Fruit fly (Drosophila melanogaster) whole organism, prepupa: ENCODE results near the gene CG10232.
A peak's percentile ranks its signal among the peaks of the same experiment; 100 is the strongest.

Experiments used
- Blimp-1 ChIP-seq: fragments of 200-800 bp; sonication (Bioruptor generic); optimal IDR thresholded peaks from 3 replicates; lab custom pipeline; 2017; ENCODE audit warnings: missing biosample characterization, missing genetic modification characterization, mild to moderate bottlenecking, moderate library complexity, missing genetic modification reagents
- CG10631 ChIP-seq: fragments of 200-800 bp; sonication (Bioruptor generic); optimal IDR thresholded peaks from 2 replicates; lab custom pipeline; 2016; ENCODE audit warnings: missing biosample characterization, missing genetic modification characterization
- CG10669 ChIP-seq: fragments of 200-800 bp; sonication (Bioruptor generic); optimal IDR thresholded peaks from 3 replicates; lab custom pipeline; 2018; ENCODE audit warnings: missing biosample characterization, mild to moderate bottlenecking, missing genetic modification characterization, moderate library complexity
- CG11294 ChIP-seq: fragments of 200-800 bp; sonication (Bioruptor generic); IDR thresholded peaks from 2 replicates; pipeline ENCODE4 v1.3.6; 2022; ENCODE audit warnings: missing biosample characterization, missing genetic modification characterization
- CG11762 ChIP-seq: fragments of 200-800 bp; sonication (Bioruptor generic); optimal IDR thresholded peaks from 3 replicates; lab custom pipeline; 2016; ENCODE audit warnings: missing biosample characterization, missing genetic modification characterization; ENCODE audit not compliant: insufficient read depth
- CG15336 ChIP-seq: fragments of 200-800 bp; sonication (Bioruptor generic); IDR thresholded peaks from 2 replicates; pipeline ENCODE4 v1.3.6; 2022; ENCODE audit warnings: missing biosample characterization, missing genetic modification characterization
- CG1621 ChIP-seq: fragments of 200-800 bp; sonication (Bioruptor generic); optimal IDR thresholded peaks from 3 replicates; lab custom pipeline; 2018; ENCODE audit warnings: missing biosample characterization, mild to moderate bottlenecking, missing genetic modification characterization
- CG31627 ChIP-seq: fragments of 200-800 bp; sonication (Bioruptor generic); optimal IDR thresholded peaks from 3 replicates; lab custom pipeline; 2016; ENCODE audit warnings: missing biosample characterization, missing genetic modification characterization
- CG34406 ChIP-seq: fragments of 200-800 bp; sonication (Bioruptor generic); optimal IDR thresholded peaks from 3 replicates; lab custom pipeline; 2016; ENCODE audit warnings: missing biosample characterization, missing genetic modification characterization
- CG4318 ChIP-seq: fragments of 200-800 bp; sonication (Bioruptor generic); optimal IDR thresholded peaks from 3 replicates; lab custom pipeline; 2017; ENCODE audit warnings: missing biosample characterization, mild to moderate bottlenecking, missing genetic modification characterization
- CG6792 ChIP-seq: fragments of 200-800 bp; sonication (Bioruptor generic); optimal IDR thresholded peaks from 3 replicates; lab custom pipeline; 2016; ENCODE audit warnings: missing biosample characterization, missing genetic modification characterization
- CG6808 ChIP-seq: fragments of 200-800 bp; sonication (Bioruptor generic); optimal IDR thresholded peaks from 3 replicates; lab custom pipeline; 2017; ENCODE audit warnings: missing biosample characterization, missing genetic modification characterization, mild to moderate bottlenecking, moderate library complexity, missing genetic modification reagents
- CG6854 ChIP-seq: fragments of 200-800 bp; sonication (Bioruptor generic); optimal IDR thresholded peaks from 2 replicates; lab custom pipeline; 2017; ENCODE audit warnings: missing biosample characterization, mild to moderate bottlenecking, missing genetic modification characterization
- CG7368 ChIP-seq: fragments of 200-800 bp; sonication (Bioruptor generic); optimal IDR thresholded peaks from 3 replicates; lab custom pipeline; 2016; ENCODE audit warnings: missing biosample characterization, missing genetic modification characterization
- CG8119 ChIP-seq: fragments of 200-800 bp; sonication (Bioruptor generic); IDR thresholded peaks from 3 replicates; pipeline ENCODE4 v1.3.6; 2022; ENCODE audit warnings: missing biosample characterization, missing genetic modification characterization
- CG8319 ChIP-seq: fragments of 200-800 bp; sonication (Bioruptor generic); optimal IDR thresholded peaks from 3 replicates; lab custom pipeline; 2016; ENCODE audit warnings: missing biosample characterization, missing genetic modification characterization
- CG8632 ChIP-seq: fragments of 200-800 bp; sonication (Bioruptor generic); optimal IDR thresholded peaks from 3 replicates; lab custom pipeline; 2016; ENCODE audit warnings: missing biosample characterization, missing genetic modification characterization
- CG9139 ChIP-seq: fragments of 200-800 bp; sonication (Bioruptor generic); optimal IDR thresholded peaks from 3 replicates; lab custom pipeline; 2017; ENCODE audit warnings: missing biosample characterization, mild to moderate bottlenecking, missing genetic modification characterization
- Eip75B ChIP-seq: fragments of 200-800 bp; sonication (Bioruptor generic); optimal IDR thresholded peaks from 3 replicates; lab custom pipeline; 2016; ENCODE audit warnings: missing biosample characterization, missing genetic modification characterization
- Eip78C ChIP-seq: fragments of 200-800 bp; sonication (Bioruptor generic); peaks from one replicate; lab custom pipeline; 2016; ENCODE audit warnings: missing biosample characterization, missing genetic modification characterization
- Eip93F ChIP-seq: fragments of 200-800 bp; sonication (Bioruptor generic); optimal IDR thresholded peaks from 2 replicates; lab custom pipeline; 2016; ENCODE audit warnings: missing biosample characterization, mild to moderate bottlenecking, missing genetic modification characterization
- Ets21C ChIP-seq: fragments of 200-800 bp; sonication (Bioruptor generic); optimal IDR thresholded peaks from 3 replicates; lab custom pipeline; 2016; ENCODE audit warnings: missing biosample characterization, missing genetic modification characterization
- Ets96B ChIP-seq: fragments of 200-800 bp; optimal IDR thresholded peaks from 2 replicates; lab custom pipeline; 2019; ENCODE audit warnings: missing biosample characterization, mild to moderate bottlenecking, missing genetic modification characterization, moderate library complexity
- Gug ChIP-seq: fragments of 200-800 bp; sonication (Bioruptor generic); IDR thresholded peaks from 2 replicates; pipeline ENCODE4 v1.3.6; 2022; ENCODE audit warnings: missing biosample characterization, missing genetic modification characterization
- Hr39 ChIP-seq: fragments of 200-800 bp; sonication (Bioruptor generic); optimal IDR thresholded peaks from 2 replicates; lab custom pipeline; 2016; ENCODE audit warnings: missing biosample characterization, missing genetic modification characterization
- Hr4 ChIP-seq: fragments of 200-800 bp; sonication (Bioruptor generic); optimal IDR thresholded peaks from 3 replicates; lab custom pipeline; 2016; ENCODE audit warnings: missing biosample characterization, missing genetic modification characterization
- Lpt ChIP-seq: fragments of 200-800 bp; sonication (Bioruptor generic); optimal IDR thresholded peaks from 3 replicates; lab custom pipeline; 2016; ENCODE audit warnings: missing biosample characterization, missing genetic modification characterization
- Smox ChIP-seq: fragments of 200-800 bp; sonication (Bioruptor generic); optimal IDR thresholded peaks from 3 replicates; lab custom pipeline; 2016; ENCODE audit warnings: missing biosample characterization, missing genetic modification characterization
- Sox102F ChIP-seq: fragments of 200-800 bp; sonication (Bioruptor generic); optimal IDR thresholded peaks from 2 replicates; lab custom pipeline; 2016; ENCODE audit warnings: missing biosample characterization, mild to moderate bottlenecking, missing genetic modification characterization
- Sox14 ChIP-seq: fragments of 200-800 bp; sonication (Bioruptor generic); optimal IDR thresholded peaks from 3 replicates; lab custom pipeline; 2016; ENCODE audit warnings: missing biosample characterization, missing genetic modification characterization
- Sox15 ChIP-seq: fragments of 200-800 bp; sonication (Bioruptor generic); optimal IDR thresholded peaks from 3 replicates; lab custom pipeline; 2016; ENCODE audit warnings: missing biosample characterization, missing genetic modification characterization
- achi ChIP-seq: fragments of 200-800 bp; sonication (Bioruptor generic); optimal IDR thresholded peaks from 3 replicates; lab custom pipeline; 2016; ENCODE audit warnings: missing biosample characterization, missing genetic modification characterization
- acj6 ChIP-seq: fragments of 200-800 bp; sonication (Bioruptor generic); optimal IDR thresholded peaks from 3 replicates; lab custom pipeline; 2016; ENCODE audit warnings: missing biosample characterization, missing genetic modification characterization
- cyc ChIP-seq: fragments of 200-800 bp; sonication (Bioruptor generic); optimal IDR thresholded peaks from 3 replicates; lab custom pipeline; 2016; ENCODE audit warnings: missing biosample characterization, missing genetic modification characterization
- eg ChIP-seq: fragments of 200-800 bp; sonication (Bioruptor generic); IDR thresholded peaks from 3 replicates; pipeline ENCODE4 v1.3.6; 2022; ENCODE audit warnings: missing biosample characterization, missing genetic modification characterization
- esn ChIP-seq: fragments of 200-800 bp; sonication (Bioruptor generic); optimal IDR thresholded peaks from 2 replicates; lab custom pipeline; 2016; ENCODE audit warnings: missing biosample characterization, mild to moderate bottlenecking, missing genetic modification characterization, moderate library complexity
- fd59A ChIP-seq: fragments of 200-800 bp; sonication (Bioruptor generic); optimal IDR thresholded peaks from 2 replicates; lab custom pipeline; 2017; ENCODE audit warnings: missing biosample characterization, mild to moderate bottlenecking, missing genetic modification characterization, missing genetic modification reagents
- fd85E ChIP-seq: fragments of 200-800 bp; sonication (Bioruptor generic); optimal IDR thresholded peaks from 3 replicates; lab custom pipeline; 2016; ENCODE audit warnings: missing biosample characterization, missing genetic modification characterization
- fkh ChIP-seq: fragments of 200-800 bp; sonication (Bioruptor generic); optimal IDR thresholded peaks from 3 replicates; lab custom pipeline; 2017; ENCODE audit warnings: missing biosample characterization, mild to moderate bottlenecking, missing genetic modification characterization, moderate library complexity
- lz ChIP-seq: fragments of 200-800 bp; sonication (Bioruptor generic); optimal IDR thresholded peaks from 3 replicates; lab custom pipeline; 2016; ENCODE audit warnings: missing biosample characterization, missing genetic modification characterization
- net ChIP-seq: fragments of 200-800 bp; sonication (Bioruptor generic); optimal IDR thresholded peaks from 3 replicates; lab custom pipeline; 2016; ENCODE audit warnings: missing biosample characterization, missing genetic modification characterization
- pdm3 ChIP-seq: fragments of 200-800 bp; sonication (Bioruptor generic); optimal IDR thresholded peaks from 3 replicates; lab custom pipeline; 2016; ENCODE audit warnings: missing biosample characterization, missing genetic modification characterization
- spab ChIP-seq: fragments of 200-800 bp; sonication (Bioruptor generic); optimal IDR thresholded peaks from 2 replicates; lab custom pipeline; 2017; ENCODE audit warnings: missing biosample characterization, mild to moderate bottlenecking, missing genetic modification characterization, missing genetic modification reagents
- svp ChIP-seq: fragments of 200-800 bp; sonication (Bioruptor generic); peaks from one replicate; lab custom pipeline; 2016; ENCODE audit warnings: missing biosample characterization, missing genetic modification characterization
- topi ChIP-seq: fragments of 200-800 bp; sonication (Bioruptor generic); optimal IDR thresholded peaks from 3 replicates; lab custom pipeline; 2016; ENCODE audit warnings: missing biosample characterization, missing genetic modification characterization
- vri ChIP-seq: fragments of 200-800 bp; sonication (Bioruptor generic); optimal IDR thresholded peaks from 3 replicates; lab custom pipeline; 2016; ENCODE audit warnings: missing biosample characterization, mild to moderate bottlenecking, missing genetic modification characterization

Gene CG10232

dm6 chr3R:23723381-23724034 lies 2.1 kb upstream of the CG10232 start (continued):
- TF ChIP-seq esn (peak; percentile 17), acj6 (GFP tag; lab: Kevin White, UChicago) (peak; percentile 13), CG6808 (peak; percentile 59), achi (peak; percentile 21), topi (peak; percentile 8), CG8319 (GFP tag; lab: Kevin White, UChicago) (peak; percentile 48), svp (peak; percentile 75), CG1621 (tag; lab: Kevin White, UChicago) (peak; percentile 46), Eip78C (GFP tag; lab: Kevin White, UChicago) (peak; percentile 91), CG8119 (peak; percentile 74), lz (GFP tag; lab: Kevin White, UChicago) (peak; percentile 41), CG11294 (peak; percentile 10; the same call in 1 of the 2 replicates), Hr39 (GFP tag; lab: Kevin White, UChicago) (peak; percentile 15), CG15336 (GFP tag; lab: Robert Waterston, UW) (peak; percentile 71), CG10631 (GFP tag; lab: Kevin White, UChicago) (peak; percentile 47), fkh (peak; percentile 92), Hr4 (GFP tag; lab: Kevin White, UChicago) (peak; percentile 56), CG6792 (GFP tag; lab: Kevin White, UChicago) (peak; percentile 60), Sox14 (GFP tag; lab: Kevin White, UChicago) (peak; percentile 36), Gug (GFP tag; lab: Robert Waterston, UW) (peak; percentile 52; the same call in 1 of the 2 replicates), fd59A (no peak), CG7368 (GFP tag; lab: Kevin White, UChicago) (peak; percentile 78), Eip75B (peak; percentile 65), CG31627 (GFP tag; lab: Kevin White, UChicago) (no peak), fd85E (GFP tag; lab: Kevin White, UChicago) (no peak), cyc (GFP tag; lab: Kevin White, UChicago) (no peak), vri (peak; percentile 56), CG11762 (GFP tag; lab: Kevin White, UChicago) (peak; percentile 46), Sox102F (GFP tag; lab: Kevin White, UChicago) (peak; percentile 33), CG10669 (GFP tag; lab: Kevin White, UChicago) (peak; percentile 36), CG34406 (GFP tag; lab: Kevin White, UChicago) (no peak), Ets96B (tag; lab: Kevin White, UChicago) (no peak), CG9139 (peak; percentile 46), Eip93F (no peak), Ets21C (GFP tag; lab: Kevin White, UChicago) (peak; percentile 6), spab (GFP tag; lab: Kevin White, UChicago) (peak; percentile 20), Blimp-1 (GFP tag; lab: Kevin White, UChicago) (no peak), net (no peak)

dm6 chr3R:23722680-23723372 lies 1.4 kb upstream of the CG10232 start, which contains the start of gene CG10365:
TSS of gene CG10365 (plus strand) at chr3R:23723331.
- TF ChIP-seq CG6808 (peak; percentile 77), Sox14 (GFP tag; lab: Kevin White, UChicago) (peak; percentile 57), Hr39 (GFP tag; lab: Kevin White, UChicago) (peak; percentile 32), Gug (GFP tag; lab: Robert Waterston, UW) (peak; percentile 88), Hr4 (GFP tag; lab: Kevin White, UChicago) (peak; percentile 80), esn (peak; percentile 92), CG1621 (tag; lab: Kevin White, UChicago) (peak; percentile 54), CG8632 (GFP tag; lab: Kevin White, UChicago) (peak; percentile 97), CG4318 (GFP tag; lab: Kevin White, UChicago) (peak; percentile 84), Eip75B (peak; percentile 80), spab (GFP tag; lab: Kevin White, UChicago) (peak; percentile 81), CG6854 (GFP tag; lab: Kevin White, UChicago) (peak; percentile 14), Ets96B (tag; lab: Kevin White, UChicago) (peak; percentile 90), CG11294 (peak; percentile 77; the same call in 1 of the 2 replicates), eg (GFP tag; lab: Robert Waterston, UW) (peak; percentile 95), CG10669 (GFP tag; lab: Kevin White, UChicago) (peak; percentile 63), CG8319 (GFP tag; lab: Kevin White, UChicago) (peak; percentile 79), Smox (GFP tag; lab: Kevin White, UChicago) (peak; percentile 87), Lpt (GFP tag; lab: Kevin White, UChicago) (peak; percentile 87), lz (GFP tag; lab: Kevin White, UChicago) (peak; percentile 69), CG15336 (GFP tag; lab: Robert Waterston, UW) (peak; percentile 97), pdm3 (peak; percentile 79), CG31627 (GFP tag; lab: Kevin White, UChicago) (peak; percentile 52), Sox102F (GFP tag; lab: Kevin White, UChicago) (peak; percentile 68), fd59A (peak; percentile 64), Sox15 (peak; percentile 75), fkh (no peak)
